Fruit fly (Drosophila melanogaster) whole organism, prepupa: Measurements from ENCODE around the gene CG13603.

ENCODE experiments used
- CG11294 ChIP-seq: fragments of 200-800 bp; sonication (Bioruptor generic); IDR thresholded peaks from 2 replicates; pipeline ENCODE4 v1.3.6; 2022; ENCODE audit warnings: missing biosample characterization, missing genetic modification characterization
- CG31627 ChIP-seq: fragments of 200-800 bp; sonication (Bioruptor generic); optimal IDR thresholded peaks from 3 replicates; lab custom pipeline; 2016; ENCODE audit warnings: missing biosample characterization, missing genetic modification characterization
- CG34406 ChIP-seq: fragments of 200-800 bp; sonication (Bioruptor generic); optimal IDR thresholded peaks from 3 replicates; lab custom pipeline; 2016; ENCODE audit warnings: missing biosample characterization, missing genetic modification characterization
- CG6163 ChIP-seq: fragments of 200-800 bp; sonication (Bioruptor generic); IDR thresholded peaks from 3 replicates; pipeline ENCODE4 v1.3.6; 2022; ENCODE audit warnings: missing biosample characterization, missing genetic modification characterization
- Eip78C ChIP-seq: fragments of 200-800 bp; sonication (Bioruptor generic); peaks from one replicate; lab custom pipeline; 2016; ENCODE audit warnings: missing biosample characterization, missing genetic modification characterization
- Met ChIP-seq: fragments of 200-800 bp; sonication (Bioruptor generic); optimal IDR thresholded peaks from 3 replicates; lab custom pipeline; 2016; ENCODE audit warnings: missing biosample characterization, missing genetic modification characterization
- OdsH ChIP-seq: fragments of 200-800 bp; sonication (Bioruptor generic); optimal IDR thresholded peaks from 3 replicates; lab custom pipeline; 2016; ENCODE audit warnings: missing biosample characterization, missing genetic modification characterization
- Sox102F ChIP-seq: fragments of 200-800 bp; sonication (Bioruptor generic); optimal IDR thresholded peaks from 2 replicates; lab custom pipeline; 2016; ENCODE audit warnings: missing biosample characterization, mild to moderate bottlenecking, missing genetic modification characterization
- achi ChIP-seq: fragments of 200-800 bp; sonication (Bioruptor generic); optimal IDR thresholded peaks from 3 replicates; lab custom pipeline; 2016; ENCODE audit warnings: missing biosample characterization, missing genetic modification characterization
- esn ChIP-seq: fragments of 200-800 bp; sonication (Bioruptor generic); optimal IDR thresholded peaks from 2 replicates; lab custom pipeline; 2016; ENCODE audit warnings: missing biosample characterization, mild to moderate bottlenecking, missing genetic modification characterization, moderate library complexity
- ss ChIP-seq, 2 experiments: fragments of 200-800 bp; sonication (Bioruptor generic); optimal IDR thresholded peaks; 2 replicates in 1 of 2; 3 replicates in 1 of 2; lab custom pipeline; 2017 to 2018; ENCODE audit warnings: mild to moderate bottlenecking in 2 of 2, missing biosample characterization in 2 of 2, missing genetic modification characterization in 2 of 2, moderate library complexity in 1 of 2
- topi ChIP-seq: fragments of 200-800 bp; sonication (Bioruptor generic); optimal IDR thresholded peaks from 3 replicates; lab custom pipeline; 2016; ENCODE audit warnings: missing biosample characterization, missing genetic modification characterization

DNA sequence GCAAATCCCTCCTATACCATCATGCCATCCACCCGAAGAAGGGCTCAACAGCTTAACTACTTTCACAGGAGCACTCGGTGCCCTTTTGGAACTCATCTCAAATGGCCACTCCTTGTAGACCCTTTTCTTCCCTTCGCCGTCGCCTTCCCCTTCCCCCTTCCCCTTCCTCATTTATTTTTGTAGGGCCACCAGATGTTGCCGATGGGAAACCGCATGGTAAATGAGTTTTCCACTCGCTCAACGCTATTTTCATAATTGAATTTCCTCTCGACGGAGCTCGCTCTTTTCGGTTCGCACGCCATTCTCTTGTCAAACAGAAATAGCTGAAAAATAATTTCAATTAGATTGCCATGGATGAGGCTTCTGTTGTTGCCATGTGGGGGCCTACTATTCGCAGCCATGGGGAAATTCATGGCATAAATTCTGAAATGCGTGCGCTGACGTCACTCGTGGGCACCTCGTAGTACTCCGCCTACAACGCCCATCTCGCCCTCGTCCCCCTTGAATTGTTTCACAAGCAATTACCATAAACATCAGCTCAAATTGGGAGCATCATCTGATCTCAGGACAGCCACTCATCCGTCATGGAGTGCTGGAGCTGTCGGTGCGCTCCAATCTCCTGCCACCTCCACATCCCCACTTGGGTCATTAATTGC lies 25.8 kb upstream of the CG13603 start:
- TF ChIP-seq CG31627 (no peak), CG11294 (GFP tag; lab: Robert Waterston, UW) (no peak), Eip78C (GFP tag; lab: Kevin White, UChicago) (no peak), Met (no peak), Sox102F (no peak), topi (no peak), ss (GFP tag; optimal IDR thresholded peaks at IDR 0.05; lab: Kevin White, UChicago) (no peak), OdsH (no peak), esn (no peak), CG34406 (GFP tag; lab: Kevin White, UChicago) (no peak), achi (GFP tag; lab: Kevin White, UChicago) (no peak), CG6163 (no peak)
